Fruit fly (Drosophila melanogaster): ENCODE measurements around the gene CG18063.

dm6 chr2L:16003541-16003940, 45.9 kb downstream of the CG18063 start, which contains the start of gene CG34167:
- TF ChIP-seq insv (optimal IDR thresholded peaks at IDR 0.05): no peak
- TF ChIP-seq Sin3A (optimal IDR thresholded peaks at IDR 0.05): no peak
- TF ChIP-seq Myc (optimal IDR thresholded peaks at IDR 0.05): no peak
- TF ChIP-seq psq (optimal IDR thresholded peaks at IDR 0.05): no peak
